Fruit fly (Drosophila melanogaster) Kc167 (cell line): ENCODE data around the gene ras.

Experiments used
- Myc ChIP-seq: fragments of >200 bp; optimal IDR thresholded peaks from 2 replicates; lab custom pipeline; 2017; ENCODE audit warnings: missing external identifiers
- Sin3A ChIP-seq: fragments of >200 bp; optimal IDR thresholded peaks from 2 replicates; lab custom pipeline; 2018; ENCODE audit warnings: missing external identifiers
- h ChIP-seq: fragments of >200 bp; optimal IDR thresholded peaks from 3 replicates; lab custom pipeline; 2018; ENCODE audit warnings: missing external identifiers
- insv ChIP-seq: fragments of >200 bp; optimal IDR thresholded peaks from 3 replicates; lab custom pipeline; 2018; ENCODE audit warnings: missing external identifiers
- psq ChIP-seq: fragments of >200 bp; optimal IDR thresholded peaks from 2 replicates; lab custom pipeline; 2017; ENCODE audit warnings: missing external identifiers
- ttk ChIP-seq: sonication (Bioruptor generic); optimal IDR thresholded peaks from 2 replicates; lab custom pipeline; 2017; ENCODE audit warnings: missing external identifiers

ras gene

dm6 chrX:10729921-10730873 is 14.1 kb upstream of the ras start:
- TF ChIP-seq Sin3A (no peak), Myc (lab: Kevin White, UChicago) (no peak), ttk (lab: Kevin White, UChicago) (no peak), h (lab: Kevin White, UChicago) (no peak), insv (lab: Kevin White, UChicago) (no peak), psq (lab: Kevin White, UChicago) (no peak)

- TF ChIP-seq Sin3A, result no peak
- TF ChIP-seq psq (lab: Kevin White, UChicago), result no peak
- no peak for TF ChIP-seq h (lab: Kevin White, UChicago)
- TF ChIP-seq ttk (lab: Kevin White, UChicago), result no peak
- TF ChIP-seq insv (lab: Kevin White, UChicago), result no peak
- no peak for TF ChIP-seq Myc (lab: Kevin White, UChicago)
These were observed 12.9 kb upstream of the ras start for dm6 chrX:10731357-10731756.

- no peak for TF ChIP-seq insv (lab: Kevin White, UChicago)
- TF ChIP-seq h (lab: Kevin White, UChicago), result no peak
- no peak for TF ChIP-seq Sin3A
- no peak for TF ChIP-seq psq (lab: Kevin White, UChicago)
- TF ChIP-seq ttk (lab: Kevin White, UChicago), result no peak
These were observed 12.5 kb upstream of the ras start for dm6 chrX:10731801-10732200.

- TF ChIP-seq Sin3A (no peak), Myc (lab: Kevin White, UChicago) (no peak), ttk (lab: Kevin White, UChicago) (no peak), h (lab: Kevin White, UChicago) (no peak), psq (lab: Kevin White, UChicago) (no peak), insv (lab: Kevin White, UChicago) (no peak)
These were observed 11.4 kb upstream of the ras start for dm6 chrX:10732733-10733455.

dm6 chrX:10734763-10735681 is 9.3 kb upstream of the ras start:
- TF ChIP-seq h (lab: Kevin White, UChicago), result no peak
- TF ChIP-seq Sin3A, result no peak
- TF ChIP-seq ttk (lab: Kevin White, UChicago), result no peak
- no peak for TF ChIP-seq insv (lab: Kevin White, UChicago)
- TF ChIP-seq Myc (lab: Kevin White, UChicago), result no peak
- TF ChIP-seq psq (lab: Kevin White, UChicago), result no peak

dm6 chrX:10735682-10736353 is 8.5 kb upstream of the ras start:
- no peak for TF ChIP-seq h (lab: Kevin White, UChicago)
- no peak for TF ChIP-seq Myc (lab: Kevin White, UChicago)
- TF ChIP-seq ttk (lab: Kevin White, UChicago), result no peak
- no peak for TF ChIP-seq Sin3A
- no peak for TF ChIP-seq insv (lab: Kevin White, UChicago)
- TF ChIP-seq psq (lab: Kevin White, UChicago), result no peak

dm6 chrX:10737422-10738150 is 6.7 kb upstream of the ras start:
- TF ChIP-seq Sin3A (no peak), insv (lab: Kevin White, UChicago) (no peak), ttk (lab: Kevin White, UChicago) (no peak), Myc (lab: Kevin White, UChicago) (no peak), psq (lab: Kevin White, UChicago) (no peak), h (lab: Kevin White, UChicago) (no peak)

dm6 chrX:10738151-10738430 is 6.2 kb upstream of the ras start:
- no peak for TF ChIP-seq Myc (lab: Kevin White, UChicago)
- no peak for TF ChIP-seq ttk (lab: Kevin White, UChicago)
- TF ChIP-seq h (lab: Kevin White, UChicago), result no peak
- TF ChIP-seq Sin3A, result no peak
- TF ChIP-seq insv (lab: Kevin White, UChicago), result no peak
- no peak for TF ChIP-seq psq (lab: Kevin White, UChicago)

- TF ChIP-seq insv (lab: Kevin White, UChicago), result no peak
- TF ChIP-seq h (lab: Kevin White, UChicago), result no peak
- no peak for TF ChIP-seq Myc (lab: Kevin White, UChicago)
- no peak for TF ChIP-seq Sin3A
- TF ChIP-seq psq (lab: Kevin White, UChicago), result no peak
- TF ChIP-seq ttk (lab: Kevin White, UChicago), result no peak
These were observed 5.4 kb upstream of the ras start for dm6 chrX:10738835-10739371.
